Worm (Caenorhabditis elegans): ENCODE measurements around the gene akap-1.

DNA sequence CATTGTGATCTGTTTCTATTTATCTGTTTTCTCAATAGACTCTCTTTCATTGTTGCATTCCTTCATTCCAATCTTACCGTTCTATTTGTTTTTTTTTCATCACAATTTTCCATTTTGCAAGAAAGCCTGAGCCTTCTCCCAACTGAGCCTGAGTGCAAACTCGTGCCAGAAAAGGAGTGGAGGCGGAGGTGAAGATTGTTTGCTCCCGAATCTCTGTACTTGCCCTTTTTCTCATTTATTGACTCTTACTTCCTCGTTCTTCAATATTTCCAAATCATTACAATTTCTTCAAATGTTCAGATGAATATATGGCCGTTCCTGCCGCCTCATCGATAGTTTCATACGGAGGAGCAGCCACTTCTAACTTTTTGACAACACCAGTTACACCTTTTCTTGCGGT is 53.6 kb downstream of the akap-1 start, which contains the start of gene let-756:
- TF ChIP-seq grh-1 (GFP tag; IDR thresholded peaks at IDR 0.05) = no peak
- TF ChIP-seq nhr-28 (tag; optimal IDR thresholded peaks at IDR 0.05) = no peak
- TF ChIP-seq egl-13 (tag; optimal IDR thresholded peaks at IDR 0.05) = no peak
- TF ChIP-seq lin-15B (tag; optimal IDR thresholded peaks at IDR 0.05) = no peak
- no peak for TF ChIP-seq blmp-1 (tag; optimal IDR thresholded peaks at IDR 0.05)
- no peak for TF ChIP-seq dpl-1 (GFP tag; optimal IDR thresholded peaks at IDR 0.05)
- no peak for TF ChIP-seq nhr-85 (tag)
- no peak for TF ChIP-seq skn-1 (tag; optimal IDR thresholded peaks at IDR 0.05)
- TF ChIP-seq isw-1 (GFP tag; IDR thresholded peaks at IDR 0.05) = no peak
- TF ChIP-seq swsn-7 (tag; optimal IDR thresholded peaks at IDR 0.05) = no peak
- no peak for TF ChIP-seq ceh-82 (tag; optimal IDR thresholded peaks at IDR 0.05)
- TF ChIP-seq sox-4 (tag; optimal IDR thresholded peaks at IDR 0.05) = no peak
